Worm (Caenorhabditis elegans): Measurements from ENCODE around the gene air-1.

ce11 chrV:8178279-8178678 is 43.0 kb upstream of the air-1 start:
- TF ChIP-seq nhr-23 (tag; optimal IDR thresholded peaks at IDR 0.05) (no peak), skn-1 (tag; optimal IDR thresholded peaks at IDR 0.05) (no peak), elt-1 (tag; optimal IDR thresholded peaks at IDR 0.05) (no peak), egl-27 (tag; optimal IDR thresholded peaks at IDR 0.05) (no peak), peb-1 (tag; optimal IDR thresholded peaks at IDR 0.05) (no peak), lsy-2 (tag; optimal IDR thresholded peaks at IDR 0.05) (no peak), zag-1 (tag; optimal IDR thresholded peaks at IDR 0.05) (no peak), nhr-6 (tag; optimal IDR thresholded peaks at IDR 0.05) (no peak), nhr-77 (tag; optimal IDR thresholded peaks at IDR 0.05) (no peak), lin-11 (tag; optimal IDR thresholded peaks at IDR 0.05) (no peak)
